Fruit fly (Drosophila melanogaster) whole organism, embryonic: ENCODE data around the gene CG15767.

Experiments
- Antp ChIP-seq: fragments of 200-800 bp; sonication (Bioruptor generic); optimal IDR thresholded peaks from 3 replicates; lab custom pipeline; 2016; ENCODE audit warnings: missing biosample characterization, missing genetic modification characterization
- CG10959 ChIP-seq: fragments of 200-800 bp; sonication (Bioruptor generic); IDR thresholded peaks from 2 replicates; pipeline ENCODE4 v1.3.6; 2022; ENCODE audit warnings: missing biosample characterization, missing genetic modification characterization
- CG11695 ChIP-seq: fragments of 200-800 bp; sonication (Bioruptor generic); IDR thresholded peaks from 3 replicates; pipeline ENCODE4 v1.3.6; 2022; ENCODE audit warnings: missing biosample characterization, missing genetic modification characterization
- CG12155 ChIP-seq: fragments of 200-800 bp; sonication (Bioruptor generic); optimal IDR thresholded peaks from 3 replicates; lab custom pipeline; 2016; ENCODE audit warnings: missing biosample characterization, missing genetic modification characterization
- CG12299 ChIP-seq: fragments of 200-800 bp; sonication (Bioruptor generic); optimal IDR thresholded peaks from 2 replicates; lab custom pipeline; 2018; ENCODE audit warnings: missing biosample characterization, mild to moderate bottlenecking, missing genetic modification characterization
- CG1233 ChIP-seq: fragments of 200-800 bp; sonication (Bioruptor generic); optimal IDR thresholded peaks from 4 replicates; lab custom pipeline; 2018; ENCODE audit warnings: missing biosample characterization, mild to moderate bottlenecking, missing genetic modification characterization
- CG13123 ChIP-seq: fragments of 200-800 bp; sonication (Bioruptor generic); optimal IDR thresholded peaks from 2 replicates; lab custom pipeline; 2016; ENCODE audit warnings: missing biosample characterization, missing genetic modification characterization
- CG13287 ChIP-seq: fragments of 200-800 bp; sonication (Bioruptor generic); IDR thresholded peaks from 2 replicates; pipeline ENCODE4 v1.3.6; 2022; ENCODE audit warnings: missing biosample characterization, missing genetic modification characterization; ENCODE audit not compliant: partially characterized antibody
- CG14710 ChIP-seq: fragments of 200-800 bp; sonication (Bioruptor generic); optimal IDR thresholded peaks from 3 replicates; lab custom pipeline; 2019; ENCODE audit warnings: missing biosample characterization, mild to moderate bottlenecking, missing genetic modification characterization, moderate library complexity
- CG1602 ChIP-seq: fragments of 200-800 bp; sonication (Bioruptor generic); optimal IDR thresholded peaks from 3 replicates; lab custom pipeline; 2016; ENCODE audit warnings: missing biosample characterization, missing genetic modification characterization
- CG18599 ChIP-seq: fragments of 200-800 bp; sonication (Bioruptor generic); optimal IDR thresholded peaks from 3 replicates; lab custom pipeline; 2017; ENCODE audit warnings: missing biosample characterization, missing genetic modification characterization, mild to moderate bottlenecking, moderate library complexity, missing genetic modification reagents
- CG2116 ChIP-seq: fragments of 200-800 bp; sonication (Bioruptor generic); optimal IDR thresholded peaks from 3 replicates; lab custom pipeline; 2018; ENCODE audit warnings: missing biosample characterization, mild to moderate bottlenecking, missing genetic modification characterization
- CG2199 ChIP-seq: fragments of 200-800 bp; sonication (Bioruptor generic); IDR thresholded peaks from 3 replicates; pipeline ENCODE4 v1.3.6; 2022; ENCODE audit warnings: missing biosample characterization, missing genetic modification characterization
- CG2889 ChIP-seq: fragments of 200-800 bp; sonication (Bioruptor generic); IDR thresholded peaks from 3 replicates; pipeline ENCODE4 v1.3.6; 2022; ENCODE audit warnings: missing biosample characterization, missing genetic modification characterization
- CG30403 ChIP-seq: fragments of 200-800 bp; sonication (Bioruptor generic); optimal IDR thresholded peaks from 3 replicates; lab custom pipeline; 2016; ENCODE audit warnings: missing biosample characterization, missing genetic modification characterization
- CG32532 ChIP-seq: fragments of 200-800 bp; sonication (Bioruptor generic); IDR thresholded peaks from 2 replicates; pipeline ENCODE4 v1.3.6; 2022; ENCODE audit warnings: missing biosample characterization, missing genetic modification characterization
- CG33213 ChIP-seq: fragments of 200-800 bp; sonication (Bioruptor generic); optimal IDR thresholded peaks from 3 replicates; lab custom pipeline; 2016; ENCODE audit warnings: missing biosample characterization, missing genetic modification characterization
- CG3407 ChIP-seq: fragments of 200-800 bp; sonication (Bioruptor generic); optimal IDR thresholded peaks from 2 replicates; lab custom pipeline; 2018; ENCODE audit warnings: missing biosample characterization, mild to moderate bottlenecking, missing genetic modification characterization
- CG34422 ChIP-seq: fragments of 200-800 bp; sonication (Bioruptor generic); IDR thresholded peaks from 3 replicates; pipeline ENCODE4 v1.3.6; 2022; ENCODE audit warnings: missing biosample characterization, missing genetic modification characterization
- CG3995 ChIP-seq: fragments of 200-800 bp; sonication (Bioruptor generic); optimal IDR thresholded peaks from 3 replicates; lab custom pipeline; 2016; ENCODE audit warnings: missing biosample characterization, missing genetic modification characterization
- CG4424 ChIP-seq: fragments of 200-800 bp; sonication (Bioruptor generic); optimal IDR thresholded peaks from 3 replicates; lab custom pipeline; 2016; ENCODE audit warnings: missing biosample characterization, missing genetic modification characterization
- CG4617 ChIP-seq: fragments of 200-800 bp; sonication (Bioruptor generic); optimal IDR thresholded peaks from 3 replicates; lab custom pipeline; 2016; ENCODE audit warnings: missing biosample characterization, missing genetic modification characterization, borderline replicate concordance
- CG9437 ChIP-seq: fragments of 200-800 bp; sonication (Bioruptor generic); optimal IDR thresholded peaks from 2 replicates; lab custom pipeline; 2018; ENCODE audit warnings: missing biosample characterization, mild to moderate bottlenecking, missing genetic modification characterization
- CG9876 ChIP-seq: fragments of 200-800 bp; sonication (Bioruptor generic); optimal IDR thresholded peaks from 2 replicates; lab custom pipeline; 2016; ENCODE audit warnings: missing biosample characterization, missing genetic modification characterization
- HLH3B ChIP-seq: fragments of 200-800 bp; sonication (Bioruptor generic); IDR thresholded peaks from 2 replicates; pipeline ENCODE4 v1.3.6; 2022; ENCODE audit warnings: missing biosample characterization, missing genetic modification characterization
- Hmr ChIP-seq: fragments of 200-800 bp; sonication (Bioruptor generic); optimal IDR thresholded peaks from 3 replicates; lab custom pipeline; 2017; ENCODE audit warnings: mild to moderate bottlenecking, missing biosample characterization, missing genetic modification reagents, missing genetic modification characterization
- Lhr ChIP-seq: fragments of 200-800 bp; sonication (Bioruptor generic); optimal IDR thresholded peaks from 3 replicates; lab custom pipeline; 2017; ENCODE audit warnings: mild to moderate bottlenecking, missing biosample characterization, missing genetic modification reagents, missing genetic modification characterization
- Sry-β ChIP-seq: fragments of 200-800 bp; sonication (Bioruptor generic); optimal IDR thresholded peaks from 2 replicates; lab custom pipeline; 2018; ENCODE audit warnings: missing biosample characterization, mild to moderate bottlenecking, missing genetic modification characterization, moderate library complexity
- Sry-δ ChIP-seq: fragments of 200-800 bp; sonication (Bioruptor generic); optimal IDR thresholded peaks from 2 replicates; lab custom pipeline; 2016; ENCODE audit warnings: missing biosample characterization, missing genetic modification characterization
- Trl ChIP-seq, 3 experiments: fragments of >200 bp in 2 of 3; fragments of 200-800 bp in 1 of 3; sonication (Bioruptor generic) in 1 of 3; optimal IDR thresholded peaks; 2 replicates in 1 of 3; 3 replicates in 2 of 3; lab custom pipeline; 2016 to 2017; ENCODE audit warnings: missing biosample characterization in 1 of 3, missing genetic modification characterization in 1 of 3
- ab ChIP-seq: fragments of 200-800 bp; sonication (Bioruptor generic); optimal IDR thresholded peaks from 2 replicates; lab custom pipeline; 2016; ENCODE audit warnings: missing biosample characterization, missing genetic modification characterization
- ash1 ChIP-seq: fragments of 200-800 bp; sonication (Bioruptor generic); optimal IDR thresholded peaks from 2 replicates; lab custom pipeline; 2018; ENCODE audit warnings: missing biosample characterization, mild to moderate bottlenecking, missing genetic modification characterization
- cas ChIP-seq: fragments of 200-800 bp; sonication (Bioruptor generic); IDR thresholded peaks from 2 replicates; pipeline ENCODE4 v1.3.6; 2022; ENCODE audit warnings: missing biosample characterization, missing genetic modification characterization
- danr ChIP-seq: fragments of 200-800 bp; sonication (Bioruptor generic); IDR thresholded peaks from 2 replicates; pipeline ENCODE4 v1.3.6; 2022; ENCODE audit warnings: missing biosample characterization, missing genetic modification characterization
- disco-r ChIP-seq: fragments of 200-800 bp; sonication (Bioruptor generic); optimal IDR thresholded peaks from 2 replicates; lab custom pipeline; 2016; ENCODE audit warnings: missing biosample characterization, missing genetic modification characterization
- ems ChIP-seq: fragments of 200-800 bp; sonication (Bioruptor generic); optimal IDR thresholded peaks from 3 replicates; lab custom pipeline; 2016; ENCODE audit warnings: missing biosample characterization, missing genetic modification characterization
- fru ChIP-seq: fragments of >200 bp; optimal IDR thresholded peaks from 2 replicates; lab custom pipeline; 2017
- fu2 ChIP-seq: fragments of 200-800 bp; sonication (Bioruptor generic); optimal IDR thresholded peaks from 2 replicates; lab custom pipeline; 2016; ENCODE audit warnings: missing biosample characterization, missing genetic modification characterization
- hb ChIP-seq: fragments of 200-800 bp; sonication (Bioruptor generic); IDR thresholded peaks from 3 replicates; pipeline ENCODE4 v1.3.6; 2022; ENCODE audit warnings: missing biosample characterization, missing genetic modification characterization; ENCODE audit not compliant: partially characterized antibody
- mld ChIP-seq: fragments of 200-800 bp; sonication (Bioruptor generic); IDR thresholded peaks from 3 replicates; pipeline ENCODE4 v1.3.6; 2022; ENCODE audit warnings: missing biosample characterization, missing genetic modification characterization; ENCODE audit not compliant: partially characterized antibody
- nerfin-1 ChIP-seq: fragments of 200-800 bp; sonication (Bioruptor generic); optimal IDR thresholded peaks from 3 replicates; lab custom pipeline; 2019; ENCODE audit warnings: missing biosample characterization, mild to moderate bottlenecking, missing genetic modification characterization, moderate library complexity
- otp ChIP-seq: fragments of 200-800 bp; sonication (Bioruptor generic); IDR thresholded peaks from 3 replicates; pipeline ENCODE4, ENCODE4 v1.3.6; 2022; ENCODE audit warnings: missing biosample characterization, missing genetic modification characterization
- pb ChIP-seq: fragments of 200-800 bp; sonication (Bioruptor generic); optimal IDR thresholded peaks from 3 replicates; lab custom pipeline; 2016; ENCODE audit warnings: missing biosample characterization, missing genetic modification characterization
- pzg ChIP-seq: fragments of 200-800 bp; sonication (Bioruptor generic); optimal IDR thresholded peaks from 3 replicates; lab custom pipeline; 2018; ENCODE audit warnings: missing biosample characterization, mild to moderate bottlenecking, missing genetic modification characterization, moderate library complexity
- ro ChIP-seq: fragments of 200-800 bp; sonication (Bioruptor generic); IDR thresholded peaks from 2 replicates; pipeline ENCODE4 v1.3.6; 2022; ENCODE audit warnings: missing biosample characterization, missing genetic modification characterization
- row ChIP-seq: fragments of 200-800 bp; sonication (Bioruptor generic); IDR thresholded peaks from 3 replicates; pipeline ENCODE4 v1.3.6; 2022; ENCODE audit warnings: missing biosample characterization, missing genetic modification characterization
- sob ChIP-seq: fragments of 200-800 bp; sonication (Bioruptor generic); IDR thresholded peaks from 2 replicates; pipeline ENCODE4 v1.3.6; 2022; ENCODE audit warnings: missing biosample characterization, missing genetic modification characterization
- sr ChIP-seq: fragments of 200-800 bp; sonication (Bioruptor generic); IDR thresholded peaks from 3 replicates; pipeline ENCODE4 v1.3.6; 2022; ENCODE audit warnings: missing biosample characterization, missing genetic modification characterization
- vvl ChIP-seq: fragments of 200-800 bp; sonication (Bioruptor generic); IDR thresholded peaks from 2 replicates; pipeline ENCODE4 v1.3.6; 2022; ENCODE audit warnings: missing biosample characterization, missing genetic modification characterization

The CG15767 gene

dm6 chrX:5754837-5755828, 34.2 kb upstream of the CG15767 start, which contains the start of the genes lin-52 and CG15771 (continued):
- no peak for TF ChIP-seq ash1 (GFP tag; lab: Kevin White, UChicago)
- peak; percentile 94 for TF ChIP-seq CG30403 (GFP tag; lab: Kevin White, UChicago)
- peak; percentile 87 for TF ChIP-seq ro (GFP tag; lab: Robert Waterston, UW)
- TF ChIP-seq CG1233 (GFP tag; lab: Kevin White, UChicago): peak; percentile 91
- TF ChIP-seq sob (GFP tag; lab: Robert Waterston, UW): peak; percentile 95
- TF ChIP-seq CG2116 (GFP tag; lab: Kevin White, UChicago): peak; percentile 67
- peak; percentile 87 for TF ChIP-seq cas
- TF ChIP-seq hb (GFP tag; lab: Robert Waterston, UW): no peak
- peak; percentile 93 for TF ChIP-seq CG2199 (GFP tag; lab: Robert Waterston, UW)
- peak; percentile 92 for TF ChIP-seq CG4424 (GFP tag; lab: Kevin White, UChicago)
- TF ChIP-seq nerfin-1 (tag; lab: Kevin White, UChicago): peak; percentile 91
- TF ChIP-seq CG3995 (GFP tag; lab: Kevin White, UChicago): peak; percentile 55
- peak; percentile 17 for TF ChIP-seq CG4617 (GFP tag; lab: Kevin White, UChicago)
- peak; percentile 85 for TF ChIP-seq ab (GFP tag; lab: Kevin White, UChicago)
- TF ChIP-seq CG18599: peak; percentile 98
- TF ChIP-seq CG9876 (GFP tag; lab: Kevin White, UChicago): peak; percentile 5
- TF ChIP-seq mld: no peak
- peak; percentile 97 for TF ChIP-seq Hmr
- TF ChIP-seq pb (GFP tag; lab: Kevin White, UChicago): no peak
- peak; percentile 91 for TF ChIP-seq CG34422 (GFP tag; lab: Robert Waterston, UW)
- peak; percentile 24 for TF ChIP-seq fu2 (GFP tag; lab: Kevin White, UChicago)
- TF ChIP-seq Trl (optimal IDR thresholded peaks at IDR 0.05; lab: Kevin White, UChicago): peak; percentile 61 to 81
- TF ChIP-seq Trl (GFP tag; optimal IDR thresholded peaks at IDR 0.05; lab: Kevin White, UChicago): peak; percentile 27
- peak; percentile 85 for TF ChIP-seq CG9437 (GFP tag; lab: Kevin White, UChicago)
- TF ChIP-seq CG12299 (tag; lab: Kevin White, UChicago): peak; percentile 96
- TF ChIP-seq CG3407 (GFP tag; lab: Kevin White, UChicago): peak; percentile 89
- TF ChIP-seq Sry-β (GFP tag; lab: Kevin White, UChicago): peak; percentile 18
- no peak for TF ChIP-seq fru (lab: Kevin White, UChicago)
- TF ChIP-seq CG2889: peak; percentile 86
- peak; percentile 100 for TF ChIP-seq row
- peak; percentile 74 for TF ChIP-seq Sry-δ (GFP tag; lab: Kevin White, UChicago)
- TF ChIP-seq CG11695 (GFP tag; lab: Robert Waterston, UW): peak; percentile 97
- peak; percentile 67 for TF ChIP-seq CG13287 (GFP tag; lab: Robert Waterston, UW)
- TF ChIP-seq CG13123 (GFP tag; lab: Kevin White, UChicago): peak; percentile 72
- TF ChIP-seq CG10959 (GFP tag; lab: Robert Waterston, UW): peak; percentile 88
- peak; percentile 73 for TF ChIP-seq Lhr (GFP tag; lab: Kevin White, UChicago)
- peak; percentile 83 for TF ChIP-seq CG12155 (GFP tag; lab: Kevin White, UChicago)
- TF ChIP-seq CG33213 (GFP tag; lab: Kevin White, UChicago): peak; percentile 18
- peak; percentile 74 for TF ChIP-seq ems (GFP tag; lab: Kevin White, UChicago)
- TF ChIP-seq HLH3B: peak; percentile 93
- peak; percentile 81 for TF ChIP-seq sr (GFP tag; lab: Robert Waterston, UW)
- peak; percentile 90 for TF ChIP-seq CG14710 (tag; lab: Kevin White, UChicago)
- peak; percentile 87 for TF ChIP-seq otp (GFP tag; lab: Robert Waterston, UW)
- peak; percentile 52 for TF ChIP-seq disco-r (GFP tag; lab: Kevin White, UChicago)
- TF ChIP-seq CG1602 (GFP tag; lab: Kevin White, UChicago): peak; percentile 84
- peak; percentile 93 for TF ChIP-seq danr (GFP tag; lab: Robert Waterston, UW)
- TF ChIP-seq Antp (GFP tag; lab: Kevin White, UChicago): peak; percentile 56
- peak; percentile 85 for TF ChIP-seq pzg (GFP tag; lab: Kevin White, UChicago)
- TF ChIP-seq vvl (GFP tag; lab: Robert Waterston, UW): peak; percentile 95
- peak; percentile 97 for TF ChIP-seq CG32532
